Worm (Caenorhabditis elegans): Measurements from ENCODE around the gene sel-8.
A peak's percentile ranks its signal among the peaks of the same experiment; 100 is the strongest.

The sel-8 gene

ce11 chrIII:3672839-3673238 is 45.9 kb upstream of the sel-8 start (continued):
- TF ChIP-seq xbp-1 (tag; optimal IDR thresholded peaks at IDR 0.05) (no peak), nhr-71 (tag; optimal IDR thresholded peaks at IDR 0.05) (peak; percentile 41), ces-1 (GFP tag; optimal IDR thresholded peaks at IDR 0.05) (no peak), vab-15 (tag; optimal IDR thresholded peaks at IDR 0.05) (no peak), jun-1 (tag; optimal IDR thresholded peaks at IDR 0.05) (no peak), nhr-84 (tag; optimal IDR thresholded peaks at IDR 0.05) (no peak), egl-27 (tag; optimal IDR thresholded peaks at IDR 0.05) (no peak), nhr-76 (tag; optimal IDR thresholded peaks at IDR 0.05) (no peak), grh-1 (GFP tag; IDR thresholded peaks at IDR 0.05) (no peak; the same call in 1 of the 2 replicates), nhr-90 (tag; optimal IDR thresholded peaks at IDR 0.05; ENCODE audit: poor library complexity) (no peak), mef-2 (tag; optimal IDR thresholded peaks at IDR 0.05) (no peak), swsn-7 (tag; optimal IDR thresholded peaks at IDR 0.05) (peak; percentile 13), isw-1 (GFP tag; IDR thresholded peaks at IDR 0.05) (no peak), egl-13 (tag; optimal IDR thresholded peaks at IDR 0.05) (no peak), tbx-2 (tag; optimal IDR thresholded peaks at IDR 0.05) (no peak), pax-3 (tag; optimal IDR thresholded peaks at IDR 0.05) (no peak), unc-30 (tag; optimal IDR thresholded peaks at IDR 0.05) (no peak), F16B12.6 (tag; optimal IDR thresholded peaks at IDR 0.05) (no peak), Y116A8C.19 (tag; optimal IDR thresholded peaks at IDR 0.05; ENCODE audit: borderline replicate concordance) (no peak), lir-3 (tag; optimal IDR thresholded peaks at IDR 0.05; ENCODE audit: poor library complexity) (no peak), nhr-20 (tag; optimal IDR thresholded peaks at IDR 0.05) (peak; percentile 48), dpl-1 (GFP tag; optimal IDR thresholded peaks at IDR 0.05) (no peak), nhr-11 (tag; optimal IDR thresholded peaks at IDR 0.05) (no peak), ets-5 (GFP tag; IDR thresholded peaks at IDR 0.05) (no peak), C04F5.9 (tag; optimal IDR thresholded peaks at IDR 0.05) (no peak), sox-4 (tag; optimal IDR thresholded peaks at IDR 0.05) (no peak), ztf-11 (tag; optimal IDR thresholded peaks at IDR 0.05) (no peak), nhr-19 (GFP tag; conservative IDR thresholded peaks at IDR 0.05) (no peak), fkh-8 (tag; optimal IDR thresholded peaks at IDR 0.05) (no peak), mdl-1 (tag; optimal IDR thresholded peaks at IDR 0.05) (no peak), fkh-10 (GFP tag; optimal IDR thresholded peaks at IDR 0.05) (peak; percentile 17), ama-1 (optimal IDR thresholded peaks at IDR 0.05) (no peak), snpc-4 (tag; optimal IDR thresholded peaks at IDR 0.05) (no peak), pqm-1 (tag; optimal IDR thresholded peaks at IDR 0.05) (no peak), fkh-4 (tag; optimal IDR thresholded peaks at IDR 0.05; ENCODE audit: borderline replicate concordance) (no peak), zip-4 (GFP tag; optimal IDR thresholded peaks at IDR 0.05) (no peak), hlh-4 (tag; optimal IDR thresholded peaks at IDR 0.05) (no peak), nhr-28 (tag; optimal IDR thresholded peaks at IDR 0.05) (no peak), lin-13 (GFP tag; optimal IDR thresholded peaks at IDR 0.05) (peak; percentile 25), efl-1 (optimal IDR thresholded peaks at IDR 0.05) (peak in 1 of 2 experiments; percentile 18), efl-1 (GFP tag; optimal IDR thresholded peaks at IDR 0.05 in 1 of 2) (peak in 1 of 2 experiments; percentile 85), lin-15B (tag; optimal IDR thresholded peaks at IDR 0.05) (no peak), lsy-2 (tag; optimal IDR thresholded peaks at IDR 0.05) (peak; percentile 13 to 48), unc-130 (tag; optimal IDR thresholded peaks at IDR 0.05) (no peak), ceh-90 (tag; optimal IDR thresholded peaks at IDR 0.05) (no peak), aha-1 (tag; optimal IDR thresholded peaks at IDR 0.05) (no peak)

ce11 chrIII:3670984-3671383 is 44.0 kb upstream of the sel-8 start:
- TF ChIP-seq nhr-237 (tag; optimal IDR thresholded peaks at IDR 0.05) (no peak), egl-13 (tag; optimal IDR thresholded peaks at IDR 0.05) (peak; percentile 57), ama-1 (optimal IDR thresholded peaks at IDR 0.05) (no peak), fkh-8 (tag; optimal IDR thresholded peaks at IDR 0.05) (peak; percentile 82), swsn-7 (tag; optimal IDR thresholded peaks at IDR 0.05) (peak; percentile 34), lin-14 (GFP tag; optimal IDR thresholded peaks at IDR 0.05) (peak; percentile 47), ztf-11 (tag; optimal IDR thresholded peaks at IDR 0.05) (no peak), lin-35 (GFP tag; optimal IDR thresholded peaks at IDR 0.05) (no peak), elt-3 (tag; optimal IDR thresholded peaks at IDR 0.05) (no peak), sup-37 (GFP tag; optimal IDR thresholded peaks at IDR 0.05) (no peak), nhr-20 (tag; optimal IDR thresholded peaks at IDR 0.05) (no peak), efl-3 (GFP tag; optimal IDR thresholded peaks at IDR 0.05) (no peak), skn-1 (tag; optimal IDR thresholded peaks at IDR 0.05) (no peak), hlh-17 (GFP tag; optimal IDR thresholded peaks at IDR 0.05; ENCODE audit: borderline replicate concordance) (no peak), alr-1 (tag; optimal IDR thresholded peaks at IDR 0.05; ENCODE audit: borderline replicate concordance) (no peak), mdl-1 (tag; optimal IDR thresholded peaks at IDR 0.05) (no peak)
